Worm (Caenorhabditis elegans): Measurements from ENCODE around the gene eif-2A.

DNA sequence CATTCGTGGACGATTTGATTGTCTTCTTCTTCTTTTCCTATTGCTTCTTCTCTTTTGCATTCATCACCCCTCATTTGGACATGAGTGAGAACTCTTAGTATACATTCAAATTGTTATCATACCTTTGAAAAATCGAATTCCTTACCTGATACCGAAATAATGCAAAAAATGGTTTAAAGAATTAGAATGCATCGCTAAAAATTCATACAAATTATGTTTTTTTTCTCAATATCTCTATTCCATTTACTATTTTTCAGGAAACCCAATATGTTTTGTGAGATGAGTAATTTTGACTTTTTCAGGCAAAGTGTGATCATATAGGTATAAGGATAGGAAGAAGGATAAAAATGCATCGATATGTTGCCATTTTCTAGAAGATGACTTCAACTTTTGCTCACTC, 40.4 kb downstream of the eif-2A start, which contains the start of gene ZK673.11:
- TF ChIP-seq ama-1 (optimal IDR thresholded peaks at IDR 0.05) (no peak), lin-39 (tag; optimal IDR thresholded peaks at IDR 0.05) (no peak), hmg-11 (tag; optimal IDR thresholded peaks at IDR 0.05) (no peak), unc-62 (GFP tag; optimal IDR thresholded peaks at IDR 0.05) (no peak), snpc-4 (tag; optimal IDR thresholded peaks at IDR 0.05) (no peak), fos-1 (tag; optimal IDR thresholded peaks at IDR 0.05) (no peak), nhr-77 (tag; optimal IDR thresholded peaks at IDR 0.05) (no peak), nhr-237 (tag; optimal IDR thresholded peaks at IDR 0.05) (no peak), pqm-1 (tag; optimal IDR thresholded peaks at IDR 0.05) (no peak)
